Worm (Caenorhabditis elegans) whole organism, L1 larva: ENCODE data around the gene F48E8.8.
A peak's percentile ranks its signal among the peaks of the same experiment; 100 is the strongest.

Experiments
- C04F5.9 ChIP-seq: sonication (generic microtip); optimal IDR thresholded peaks from 2 replicates; lab custom pipeline; 2016; ENCODE audit warnings: missing genetic modification characterization, missing compliant biosample characterization
- C16A3.4 ChIP-seq: fragments of 150-350 bp; optimal IDR thresholded peaks from 2 replicates; lab custom pipeline; 2014; ENCODE audit warnings: missing biosample characterization, missing genetic modification characterization
- F16B12.6 ChIP-seq: fragments of 150-350 bp; optimal IDR thresholded peaks from 2 replicates; lab custom pipeline; 2014; ENCODE audit warnings: missing biosample characterization, missing genetic modification characterization
- alr-1 ChIP-seq: fragments of 200-800 bp; sonication (Bioruptor generic); optimal IDR thresholded peaks from 2 replicates; lab custom pipeline; 2018; ENCODE audit warnings: borderline replicate concordance, mild to moderate bottlenecking, missing genetic modification characterization, missing compliant biosample characterization
- ama-1 ChIP-seq: fragments of 150-350 bp; optimal IDR thresholded peaks from 2 replicates; lab custom pipeline; 2014
- blmp-1 ChIP-seq: fragments of 150-350 bp; optimal IDR thresholded peaks from 2 replicates; lab custom pipeline; 2014; ENCODE audit warnings: missing biosample characterization, missing genetic modification characterization
- ceh-82 ChIP-seq, 3 experiments: fragments of 150-350 bp in 1 of 3; sonication (generic microtip) in 2 of 3; optimal IDR thresholded peaks; 2 replicates each; lab custom pipeline; 2014 to 2017; ENCODE audit warnings: missing biosample characterization in 3 of 3, missing genetic modification characterization in 3 of 3
- ceh-90 ChIP-seq: sonication (generic microtip); optimal IDR thresholded peaks from 2 replicates; lab custom pipeline; 2016; ENCODE audit warnings: missing genetic modification characterization, missing compliant biosample characterization
- dpl-1 ChIP-seq, 3 experiments: fragments of 150-350 bp in 2 of 3; sonication (generic microtip) in 1 of 3; optimal IDR thresholded peaks; 2 replicates each; lab custom pipeline; 2014 to 2017; ENCODE audit warnings: missing biosample characterization in 3 of 3, missing genetic modification characterization in 3 of 3, missing genetic modification reagents in 3 of 3
- dsc-1 ChIP-seq: sonication (generic microtip); optimal IDR thresholded peaks from 2 replicates; lab custom pipeline; 2016; ENCODE audit warnings: mild to moderate bottlenecking, missing genetic modification characterization, missing compliant biosample characterization
- efl-1 ChIP-seq, 4 experiments: fragments of 150-350 bp; optimal IDR thresholded peaks in 3 of 4; peaks in 1 of 4; 1 replicate in 1 of 4; 2 replicates in 3 of 4; lab custom pipeline; 2014; ENCODE audit warnings: missing biosample characterization in 2 of 4, missing genetic modification characterization in 2 of 4, missing genetic modification reagents in 2 of 4
- egl-13 ChIP-seq: sonication (generic microtip); optimal IDR thresholded peaks from 2 replicates; lab custom pipeline; 2016; ENCODE audit warnings: missing genotype, missing genetic modification reagents, missing genetic modification characterization, missing compliant biosample characterization
- elt-2 ChIP-seq: sonication (generic microtip); optimal IDR thresholded peaks from 2 replicates; lab custom pipeline; 2016; ENCODE audit warnings: missing genetic modification characterization, mild to moderate bottlenecking, inconsistent platforms, missing compliant biosample characterization, missing genetic modification reagents
- elt-3 ChIP-seq, 6 experiments: fragments of 150-350 bp in 1 of 6; sonication (generic microtip); optimal IDR thresholded peaks; 2 replicates each; lab custom pipeline; 2017 to 2018; ENCODE audit warnings: missing biosample characterization in 6 of 6, missing genetic modification characterization in 6 of 6, inconsistent platforms in 1 of 6
- fkh-4 ChIP-seq: sonication (generic microtip); optimal IDR thresholded peaks from 2 replicates; lab custom pipeline; 2016; ENCODE audit warnings: missing compliant biosample characterization, missing genetic modification characterization, borderline replicate concordance
- fkh-8 ChIP-seq: sonication (generic microtip); optimal IDR thresholded peaks from 2 replicates; lab custom pipeline; 2016; ENCODE audit warnings: mild to moderate bottlenecking, missing genetic modification characterization, missing compliant biosample characterization
- fos-1 ChIP-seq: fragments of 150-350 bp; optimal IDR thresholded peaks from 2 replicates; lab custom pipeline; 2014; ENCODE audit warnings: missing biosample characterization, missing genetic modification characterization
- hpl-2 ChIP-seq: fragments of 150-350 bp; optimal IDR thresholded peaks from 2 replicates; lab custom pipeline; 2014; ENCODE audit warnings: missing biosample characterization, missing genetic modification reagents, missing genetic modification characterization
- jun-1 ChIP-seq: fragments of 150-350 bp; optimal IDR thresholded peaks from 2 replicates; lab custom pipeline; 2014; ENCODE audit warnings: missing biosample characterization, missing genetic modification reagents, missing genetic modification characterization
- lin-14 ChIP-seq: fragments of 200-800 bp; sonication (Bioruptor generic); optimal IDR thresholded peaks from 2 replicates; lab custom pipeline; 2018; ENCODE audit warnings: mild to moderate bottlenecking, missing genetic modification characterization, moderate library complexity, missing compliant biosample characterization
- lin-15B ChIP-seq: fragments of 150-350 bp; sonication (generic microtip); optimal IDR thresholded peaks from 3 replicates; lab custom pipeline; 2014; ENCODE audit warnings: missing biosample characterization, missing genetic modification characterization
- lin-35 ChIP-seq, 2 experiments: fragments of 150-350 bp; optimal IDR thresholded peaks; 2 replicates each; lab custom pipeline; 2014; ENCODE audit warnings: missing biosample characterization in 2 of 2, missing genetic modification characterization in 2 of 2, missing genetic modification reagents in 2 of 2
- lir-3 ChIP-seq: sonication (generic microtip); optimal IDR thresholded peaks from 2 replicates; lab custom pipeline; 2016; ENCODE audit warnings: mild to moderate bottlenecking, missing genetic modification characterization, moderate library complexity, missing compliant biosample characterization; ENCODE audit not compliant: poor library complexity
- lsy-2 ChIP-seq, 2 experiments: fragments of 150-350 bp; optimal IDR thresholded peaks; 2 replicates each; lab custom pipeline; 2014; ENCODE audit warnings: missing biosample characterization in 2 of 2, missing genetic modification characterization in 2 of 2
- mab-9 ChIP-seq: fragments of 200-800 bp; sonication (Bioruptor generic); IDR thresholded peaks from 2 replicates; pipeline ENCODE4 v1.3.6; 2022; ENCODE audit warnings: missing genetic modification reagents, missing genetic modification characterization, missing compliant biosample characterization
- mdl-1 ChIP-seq, 2 experiments: fragments of 150-350 bp; optimal IDR thresholded peaks; 2 replicates each; lab custom pipeline; 2014 to 2017; ENCODE audit warnings: missing biosample characterization in 2 of 2, missing genetic modification characterization in 2 of 2, inconsistent platforms in 1 of 2
- nhr-19 ChIP-seq: fragments of 200-800 bp; sonication (Bioruptor generic); conservative IDR thresholded peaks from 2 replicates; pipeline ENCODE4 v1.3.6; 2022; ENCODE audit warnings: missing genetic modification characterization, missing compliant biosample characterization
- nhr-20 ChIP-seq: sonication (generic microtip); optimal IDR thresholded peaks from 2 replicates; lab custom pipeline; 2016; ENCODE audit warnings: mild to moderate bottlenecking, missing genetic modification characterization, missing compliant biosample characterization
- nhr-28 ChIP-seq: fragments of 150-350 bp; optimal IDR thresholded peaks from 2 replicates; lab custom pipeline; 2014; ENCODE audit warnings: missing biosample characterization, missing genetic modification characterization
- nhr-47 ChIP-seq: sonication (generic microtip); optimal IDR thresholded peaks from 2 replicates; lab custom pipeline; 2016; ENCODE audit warnings: mild to moderate bottlenecking, missing genetic modification characterization, moderate library complexity, missing compliant biosample characterization
- nhr-71 ChIP-seq: sonication (generic microtip); optimal IDR thresholded peaks from 2 replicates; lab custom pipeline; 2016; ENCODE audit warnings: mild to moderate bottlenecking, missing genetic modification characterization, moderate library complexity, missing compliant biosample characterization
- nhr-85 ChIP-seq: sonication (generic microtip); peaks from one replicate; lab custom pipeline; 2016; ENCODE audit warnings: missing genetic modification characterization, inconsistent platforms, missing compliant biosample characterization
- rnt-1 ChIP-seq: sonication (generic microtip); optimal IDR thresholded peaks from 2 replicates; lab custom pipeline; 2016; ENCODE audit warnings: mild to moderate bottlenecking, missing genetic modification characterization, moderate library complexity, missing compliant biosample characterization
- skn-1 ChIP-seq: fragments of 150-350 bp; optimal IDR thresholded peaks from 2 replicates; lab custom pipeline; 2014; ENCODE audit warnings: missing biosample characterization, missing genetic modification characterization
- snu-23 ChIP-seq: sonication (generic microtip); optimal IDR thresholded peaks from 2 replicates; lab custom pipeline; 2016; ENCODE audit warnings: missing genetic modification characterization, missing compliant biosample characterization
- sox-4 ChIP-seq: sonication (generic microtip); optimal IDR thresholded peaks from 2 replicates; lab custom pipeline; 2016; ENCODE audit warnings: missing genetic modification characterization, missing compliant biosample characterization
- sptf-1 ChIP-seq: fragments of 150-350 bp; optimal IDR thresholded peaks from 2 replicates; lab custom pipeline; 2014; ENCODE audit warnings: missing biosample characterization, missing genetic modification characterization
- sup-37 ChIP-seq: fragments of 200-800 bp; sonication (Bioruptor generic); optimal IDR thresholded peaks from 2 replicates; lab custom pipeline; 2018; ENCODE audit warnings: mild to moderate bottlenecking, missing genetic modification characterization, missing compliant biosample characterization
- swsn-7 ChIP-seq: sonication (generic microtip); optimal IDR thresholded peaks from 2 replicates; lab custom pipeline; 2016; ENCODE audit warnings: missing genetic modification characterization, missing compliant biosample characterization
- tbx-2 ChIP-seq: sonication (generic microtip); optimal IDR thresholded peaks from 2 replicates; lab custom pipeline; 2016; ENCODE audit warnings: missing genetic modification characterization, missing compliant biosample characterization
- tlp-1 ChIP-seq: fragments of 150-350 bp; optimal IDR thresholded peaks from 2 replicates; lab custom pipeline; 2014; ENCODE audit warnings: missing biosample characterization, missing genetic modification characterization
- unc-130 ChIP-seq: fragments of 150-350 bp; optimal IDR thresholded peaks from 2 replicates; lab custom pipeline; 2017; ENCODE audit warnings: missing biosample characterization, missing genetic modification characterization, inconsistent platforms
- unc-62 ChIP-seq: fragments of 150-350 bp; optimal IDR thresholded peaks from 2 replicates; lab custom pipeline; 2014; ENCODE audit warnings: missing biosample characterization, missing genetic modification reagents, missing genetic modification characterization
- unc-98 ChIP-seq: fragments of 200-800 bp; sonication (Bioruptor generic); IDR thresholded peaks from 2 replicates; pipeline ENCODE4 v1.3.6; 2022; ENCODE audit warnings: missing genetic modification characterization, missing compliant biosample characterization
- xbp-1 ChIP-seq: sonication (generic microtip); optimal IDR thresholded peaks from 2 replicates; lab custom pipeline; 2016; ENCODE audit warnings: missing genetic modification characterization, missing compliant biosample characterization
- zag-1 ChIP-seq: fragments of 150-350 bp; optimal IDR thresholded peaks from 2 replicates; lab custom pipeline; 2014; ENCODE audit warnings: missing biosample characterization, missing genetic modification characterization
- zip-4 ChIP-seq: fragments of 200-800 bp; sonication (Bioruptor generic); optimal IDR thresholded peaks from 2 replicates; lab custom pipeline; 2018; ENCODE audit warnings: mild to moderate bottlenecking, missing genetic modification characterization, moderate library complexity, missing compliant biosample characterization
- ztf-11 ChIP-seq, 2 experiments: sonication (generic microtip); optimal IDR thresholded peaks; 2 replicates each; lab custom pipeline; 2016 to 2017; ENCODE audit warnings: missing genetic modification characterization in 2 of 2, missing biosample characterization in 1 of 2, missing compliant biosample characterization in 1 of 2

The F48E8.8 gene

ce11 chrIII:5448177-5448576 lies 1.4 kb downstream of the F48E8.8 start, which contains the start of gene skpt-1:
Gene skpt-1 (minus strand): TSS chrIII:5448395.
- peak; percentile 29 to 84 for TF ChIP-seq lsy-2 (tag; optimal IDR thresholded peaks at IDR 0.05; lab: Kevin White, UChicago)
- peak; percentile 49 for TF ChIP-seq F16B12.6 (tag; lab: Kevin White, UChicago)
- peak; percentile 11 for TF ChIP-seq nhr-20
- TF ChIP-seq efl-1 (optimal IDR thresholded peaks at IDR 0.05; lab: Kevin White, UChicago) = peak; percentile 72 to 84
- peak; percentile 87 to 99 for TF ChIP-seq efl-1 (GFP tag; optimal IDR thresholded peaks at IDR 0.05 in 1 of 2; lab: Kevin White, UChicago)
- TF ChIP-seq dpl-1 (GFP tag; optimal IDR thresholded peaks at IDR 0.05; lab: Kevin White, UChicago) = peak; percentile 79 to 89 (median 86)
- TF ChIP-seq rnt-1 (tag; lab: Kevin White, UChicago) = peak; percentile 17
- TF ChIP-seq ztf-11 (tag; optimal IDR thresholded peaks at IDR 0.05; lab: Kevin White, UChicago) = no peak
- TF ChIP-seq lin-14 (GFP tag; lab: Kevin White, UChicago) = peak; percentile 32
- TF ChIP-seq snu-23 (GFP tag; lab: Kevin White, UChicago) = peak; percentile 26
- peak in 1 of 3 experiments; percentile 34 for TF ChIP-seq ceh-82 (tag; optimal IDR thresholded peaks at IDR 0.05; lab: Kevin White, UChicago)
- peak; percentile 80 to 93 for TF ChIP-seq lin-35 (GFP tag; optimal IDR thresholded peaks at IDR 0.05; lab: Kevin White, UChicago)
- peak; percentile 9 for TF ChIP-seq swsn-7 (tag; lab: Kevin White, UChicago)
- TF ChIP-seq nhr-85 (tag; lab: Kevin White, UChicago) = peak; percentile 16
- no peak for TF ChIP-seq jun-1
- 0 out of 2 replicates have a peak, but pooled peaks have one; percentile 16 for TF ChIP-seq nhr-19 (GFP tag; lab: Robert Waterston, UW)
- peak; percentile 13 for TF ChIP-seq blmp-1
- TF ChIP-seq C16A3.4 (tag; lab: Kevin White, UChicago) = peak; percentile 44
- TF ChIP-seq sptf-1 (tag; lab: Kevin White, UChicago) = no peak
- no peak for TF ChIP-seq zip-4 (GFP tag; lab: Kevin White, UChicago)
- TF ChIP-seq egl-13 (tag; lab: Kevin White, UChicago) = no peak
- peak; percentile 45 for TF ChIP-seq lin-15B (tag; lab: Kevin White, UChicago)
- peak; percentile 33 for TF ChIP-seq nhr-47 (tag; lab: Kevin White, UChicago)
- peak; percentile 36 for TF ChIP-seq nhr-71 (tag; lab: Kevin White, UChicago)
- TF ChIP-seq skn-1 (tag; lab: Kevin White, UChicago) = peak; percentile 41

- no peak for TF ChIP-seq unc-62 (GFP tag; lab: Kevin White, UChicago)
- TF ChIP-seq skn-1 (tag; lab: Kevin White, UChicago) = peak; percentile 68
- peak; percentile 64 to 71 for TF ChIP-seq efl-1 (optimal IDR thresholded peaks at IDR 0.05; lab: Kevin White, UChicago)
- peak; percentile 73 to 96 for TF ChIP-seq efl-1 (GFP tag; optimal IDR thresholded peaks at IDR 0.05 in 1 of 2; lab: Kevin White, UChicago)
- no peak for TF ChIP-seq sptf-1 (tag; lab: Kevin White, UChicago)
- TF ChIP-seq nhr-47 (tag; lab: Kevin White, UChicago) = peak; percentile 45
- no peak for TF ChIP-seq sox-4
- TF ChIP-seq unc-130 (tag; lab: Kevin White, UChicago) = peak; percentile 49
- no peak for TF ChIP-seq egl-13 (tag; lab: Kevin White, UChicago)
- peak; percentile 50 for TF ChIP-seq nhr-20
- TF ChIP-seq nhr-28 (tag; lab: Kevin White, UChicago) = no peak
- TF ChIP-seq mdl-1 (tag; optimal IDR thresholded peaks at IDR 0.05; lab: Kevin White, UChicago) = peak in 1 of 2 experiments; percentile 55
- peak; percentile 28 for TF ChIP-seq tbx-2 (tag; lab: Kevin White, UChicago)
- TF ChIP-seq sup-37 (GFP tag; lab: Kevin White, UChicago) = no peak
- peak; percentile 30 for TF ChIP-seq swsn-7 (tag; lab: Kevin White, UChicago)
- no peak for TF ChIP-seq alr-1
- no peak for TF ChIP-seq unc-98 (GFP tag; lab: Robert Waterston, UW)
- peak in 2 of 3 experiments; percentile 5 to 74 for TF ChIP-seq ceh-82 (tag; optimal IDR thresholded peaks at IDR 0.05; lab: Kevin White, UChicago)
- TF ChIP-seq hpl-2 (GFP tag; lab: Kevin White, UChicago) = no peak
- TF ChIP-seq dsc-1 (tag; lab: Kevin White, UChicago) = no peak
- TF ChIP-seq fkh-4 = no peak
- peak in 1 of 6 experiments; percentile 73 for TF ChIP-seq elt-3 (tag; optimal IDR thresholded peaks at IDR 0.05; lab: Kevin White, UChicago)
- peak; percentile 13 for TF ChIP-seq fos-1
- no peak for TF ChIP-seq mab-9
- no peak for TF ChIP-seq lir-3 (tag; lab: Kevin White, UChicago)
- TF ChIP-seq fkh-8 (tag; lab: Kevin White, UChicago) = no peak
- no peak for TF ChIP-seq ama-1 (lab: Kevin White, UChicago)
- TF ChIP-seq ceh-90 (tag; lab: Kevin White, UChicago) = no peak
- TF ChIP-seq nhr-71 (tag; lab: Kevin White, UChicago) = peak; percentile 37
- no peak for TF ChIP-seq zag-1 (tag; lab: Kevin White, UChicago)
- no peak for TF ChIP-seq elt-2 (tag; lab: Kevin White, UChicago)
- peak; percentile 51 for TF ChIP-seq xbp-1 (tag; lab: Kevin White, UChicago)
- TF ChIP-seq tlp-1 = no peak
- no peak for TF ChIP-seq C04F5.9 (tag; lab: Kevin White, UChicago)
These were observed 6.8 kb downstream of the F48E8.8 start, which contains the start of the genes T24G10.2 and disl-2 for ce11 chrIII:5442711-5443253. Gene T24G10.2 (minus strand): TSS chrIII:5442761. Gene disl-2 (plus strand): TSS chrIII:5443167.
